Worm (Caenorhabditis elegans) whole organism, midembryonic: ENCODE results near the gene lin-37.

Source experiments
- T22C8.4 ChIP-seq: fragments of 200-800 bp; sonication (Bioruptor generic); IDR thresholded peaks from 2 replicates; pipeline ENCODE4 v1.3.6; 2022; ENCODE audit warnings: missing genetic modification characterization, missing compliant biosample characterization
- cog-1 ChIP-seq: sonication (generic microtip); optimal IDR thresholded peaks from 2 replicates; lab custom pipeline; 2016; ENCODE audit warnings: missing genetic modification characterization, missing compliant biosample characterization
- flt-1 ChIP-seq: fragments of 200-800 bp; sonication (Bioruptor generic); IDR thresholded peaks from 2 replicates; pipeline ENCODE4 v1.3.6; 2022; ENCODE audit warnings: missing genetic modification characterization, missing compliant biosample characterization
- klf-2 ChIP-seq: fragments of 200-800 bp; sonication (Bioruptor generic); conservative IDR thresholded peaks from 2 replicates; pipeline ENCODE4 v1.3.6; 2022; ENCODE audit warnings: missing genetic modification reagents, missing genetic modification characterization, missing compliant biosample characterization
- med-1 ChIP-seq: sonication (generic microtip); optimal IDR thresholded peaks from 2 replicates; lab custom pipeline; 2017; ENCODE audit warnings: missing genetic modification characterization, mild to moderate bottlenecking, missing compliant biosample characterization, antibody characterized with exemption, missing genetic modification reagents; ENCODE audit not compliant: insufficient read depth
- ref-1 ChIP-seq: fragments of 200-800 bp; sonication (Bioruptor generic); conservative IDR thresholded peaks from 2 replicates; pipeline ENCODE4 v1.3.6; 2022; ENCODE audit warnings: missing genetic modification reagents, missing genetic modification characterization, missing compliant biosample characterization
- tab-1 ChIP-seq: fragments of 200-800 bp; sonication (Bioruptor generic); IDR thresholded peaks from 2 replicates; pipeline ENCODE4 v1.3.6; 2022; ENCODE audit warnings: missing genetic modification characterization, missing compliant biosample characterization
- ztf-23 ChIP-seq: fragments of 200-800 bp; sonication (Bioruptor generic); IDR thresholded peaks from 2 replicates; pipeline ENCODE4 v1.3.6; 2022; ENCODE audit warnings: missing genetic modification reagents, missing genetic modification characterization, missing compliant biosample characterization
- ztf-29 ChIP-seq: fragments of 200-800 bp; sonication (Bioruptor generic); IDR thresholded peaks from 2 replicates; pipeline ENCODE4 v1.3.6; 2022; ENCODE audit warnings: missing genetic modification reagents, missing genetic modification characterization, missing compliant biosample characterization

- no peak for TF ChIP-seq cog-1 (tag; lab: Kevin White, UChicago)
- TF ChIP-seq T22C8.4: no peak; the same call in 1 of the 2 replicates
- no peak for TF ChIP-seq klf-2 (GFP tag; lab: Robert Waterston, UW)
- no peak for TF ChIP-seq tab-1
- 0 out of 2 replicates have a peak, but pooled peaks have one; percentile 27 for TF ChIP-seq ztf-23 (GFP tag; lab: Robert Waterston, UW)
- no peak for TF ChIP-seq ztf-29 (GFP tag; lab: Robert Waterston, UW)
- no peak for TF ChIP-seq flt-1 (GFP tag; lab: Robert Waterston, UW)
- TF ChIP-seq ref-1 (GFP tag; lab: Robert Waterston, UW): no peak
- no peak for TF ChIP-seq med-1
Measured at ce11 chrIII:7087691-7088323, 15.5 kb upstream of the lin-37 start, which contains the start of gene fubl-2.
